Fruit fly (Drosophila melanogaster) ovary, adult (tissue): Measurements from ENCODE around the gene Ugt316A1.

Experiments used
- CG17801 ChIP-seq: fragments of 200-800 bp; optimal IDR thresholded peaks from 2 replicates; lab custom pipeline; 2019; ENCODE audit warnings: missing biosample characterization, mild to moderate bottlenecking, missing genetic modification characterization, moderate library complexity; ENCODE audit not compliant: partially characterized antibody

Ugt316A1 gene

DNA sequence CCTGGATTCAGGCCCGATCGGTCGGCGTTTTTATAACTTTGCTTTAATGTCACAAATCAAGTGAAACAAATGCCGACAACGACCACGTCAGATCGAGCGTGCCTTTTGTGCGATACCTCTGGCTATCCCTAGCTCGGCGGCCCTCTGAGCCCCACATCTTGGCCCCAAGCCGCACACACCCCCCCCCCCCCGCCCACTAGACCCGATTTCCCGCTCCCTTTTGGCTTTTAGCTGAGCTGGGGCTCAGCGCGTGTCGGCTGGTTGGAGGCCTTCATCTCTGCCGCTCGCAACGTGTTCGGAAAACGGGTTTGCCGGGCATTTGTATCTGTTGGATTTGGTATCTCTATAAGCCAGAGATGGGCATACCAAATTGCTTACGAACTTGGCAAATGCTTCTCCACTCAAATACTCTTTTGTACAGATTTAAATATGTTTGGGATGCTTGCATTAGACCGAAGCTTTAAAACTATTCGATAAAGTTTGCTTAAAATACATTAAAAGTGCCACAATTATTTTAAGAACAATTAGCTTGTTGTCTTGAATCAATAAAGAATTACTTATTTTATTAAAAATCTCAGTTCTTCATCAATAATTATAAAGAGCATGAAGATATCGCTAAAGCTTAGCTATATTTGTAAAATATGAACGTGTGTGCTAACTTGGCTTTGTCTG lies 46.3 kb downstream of the Ugt316A1 start:
- TF ChIP-seq CG17801 (GFP tag; lab: Kevin White, UChicago) = no peak

DNA sequence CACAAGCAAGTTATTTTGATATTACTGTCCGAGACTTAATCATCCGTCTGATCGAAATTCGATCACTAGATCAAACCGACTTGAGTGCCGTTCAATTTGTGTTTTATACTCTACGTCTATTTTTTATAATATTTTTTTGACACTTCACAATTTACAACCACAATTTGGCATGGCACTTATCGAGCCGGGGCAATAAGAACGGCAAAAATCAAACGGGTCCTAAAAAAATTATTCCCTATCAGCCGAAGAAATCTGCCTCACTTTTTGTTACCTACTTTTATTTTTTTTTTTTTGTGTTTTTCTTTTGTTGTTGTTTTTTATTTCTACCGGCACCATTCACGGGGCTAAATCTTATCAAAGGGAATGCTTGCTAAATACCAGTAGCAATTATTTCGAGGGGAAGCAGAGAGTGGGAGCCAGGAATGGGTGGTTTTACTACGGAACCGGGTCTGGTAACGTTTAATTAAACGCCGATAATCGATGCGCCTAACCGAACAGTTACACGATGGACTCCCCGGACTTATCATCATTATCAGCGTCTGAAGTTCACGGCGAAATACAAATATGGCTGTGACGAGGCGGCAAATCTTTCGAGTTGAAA lies 47.1 kb downstream of the Ugt316A1 start:
- no peak for TF ChIP-seq CG17801 (GFP tag; lab: Kevin White, UChicago)

DNA sequence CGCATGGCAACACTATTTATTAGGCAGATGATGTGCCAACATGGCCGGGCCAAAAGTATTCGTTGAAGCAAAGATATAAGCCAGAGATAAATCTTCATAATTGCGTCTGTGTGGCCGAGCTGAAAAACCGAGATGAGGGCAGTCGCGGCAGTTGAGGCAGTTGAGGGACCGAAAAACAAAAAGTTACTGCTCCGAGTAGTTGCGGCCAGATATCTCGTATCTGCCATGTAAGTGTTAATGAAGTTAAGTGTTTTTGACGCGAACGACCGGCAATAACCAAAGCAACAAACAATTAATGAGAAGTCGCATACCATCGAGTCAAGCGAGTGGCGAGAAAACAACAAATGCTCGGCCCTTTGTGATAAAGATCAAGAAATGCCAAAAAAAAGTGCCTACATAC lies 47.8 kb downstream of the Ugt316A1 start:
- TF ChIP-seq CG17801 (GFP tag; lab: Kevin White, UChicago) = no peak

DNA sequence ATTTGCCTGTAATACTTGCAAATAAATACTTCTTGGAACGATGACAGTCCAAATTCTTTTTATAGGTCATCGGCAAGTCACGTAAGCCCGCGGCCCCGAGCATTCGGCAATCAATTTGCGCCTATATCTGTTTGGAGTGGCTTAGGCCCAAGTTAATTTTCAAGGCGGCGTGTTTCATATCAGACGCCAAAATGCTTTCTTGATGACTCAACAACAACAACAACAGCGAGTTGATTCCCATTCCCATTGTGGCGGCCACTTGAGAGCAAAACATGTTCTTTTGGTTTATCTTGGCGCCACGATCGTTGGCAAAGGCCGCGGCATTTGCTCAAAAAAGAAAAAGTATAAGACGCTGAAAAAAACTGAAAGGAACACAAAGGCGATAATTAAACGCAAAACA lies 48.5 kb downstream of the Ugt316A1 start:
- TF ChIP-seq CG17801 (GFP tag; lab: Kevin White, UChicago) = no peak

DNA sequence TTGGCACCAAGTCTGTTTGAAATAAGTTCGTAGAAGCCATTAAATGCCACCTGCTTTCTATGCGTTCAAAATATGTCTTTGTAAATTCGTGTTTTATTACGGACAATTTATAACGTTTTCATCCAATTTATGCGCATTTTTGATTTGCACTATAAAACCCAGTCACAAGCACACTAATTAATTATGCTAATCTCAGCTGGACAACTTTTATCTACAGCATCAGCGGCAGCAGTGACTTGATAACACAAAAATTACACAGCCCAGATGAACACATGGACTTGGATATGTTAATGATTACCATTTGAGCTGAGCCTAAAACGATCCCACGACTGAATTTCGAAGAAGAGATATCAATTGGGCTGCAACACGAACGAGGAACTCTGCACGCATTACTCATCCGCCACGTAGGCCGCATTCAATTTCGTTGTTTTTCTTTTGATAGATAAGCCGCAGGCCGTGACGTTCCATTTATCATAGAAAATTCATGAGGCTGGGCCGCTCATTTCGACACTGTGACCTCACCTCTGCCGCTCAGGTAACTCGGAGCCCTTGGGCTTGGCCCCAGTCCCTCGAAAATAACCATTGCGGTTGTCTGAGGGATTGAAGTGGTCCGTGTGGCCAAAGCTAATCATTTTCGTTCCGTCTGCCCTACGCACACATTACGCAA lies 49.4 kb downstream of the Ugt316A1 start:
- no peak for TF ChIP-seq CG17801 (GFP tag; lab: Kevin White, UChicago)

DNA sequence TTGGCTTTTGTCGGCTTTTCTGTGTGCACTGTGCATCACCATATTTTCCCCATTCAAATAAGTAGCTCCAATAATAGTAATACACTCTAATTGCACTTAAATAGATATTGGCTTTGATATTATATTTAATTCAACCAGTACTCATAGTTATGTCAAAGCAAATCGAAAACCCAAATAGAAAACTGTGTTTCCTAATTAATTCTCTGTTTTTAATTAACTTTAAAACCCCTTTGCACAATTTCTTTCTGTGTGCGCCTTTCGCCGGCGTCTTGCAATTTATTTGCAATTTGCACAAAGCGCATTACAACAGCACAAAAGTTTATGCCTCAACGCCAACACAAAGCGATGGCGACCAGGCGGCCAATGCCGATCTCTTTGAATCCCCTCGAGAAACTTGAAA lies 51.4 kb downstream of the Ugt316A1 start:
- no peak for TF ChIP-seq CG17801 (GFP tag; lab: Kevin White, UChicago)
